Fruit fly (Drosophila melanogaster) S2 (cell line): ENCODE data around the gene CG46314.

Experiments
- CG8478 ChIP-seq: fragments of >200 bp; optimal IDR thresholded peaks from 2 replicates; lab custom pipeline; 2018
- CTCF ChIP-seq, 2 experiments: fragments of >200 bp; optimal IDR thresholded peaks; 2 replicates each; lab custom pipeline; 2018

CG46314 gene

dm6 chr2L:21311200-21311689, 2.9 kb upstream of the CG46314 start:
- no peak for TF ChIP-seq CTCF (optimal IDR thresholded peaks at IDR 0.05; lab: Kevin White, UChicago)

DNA sequence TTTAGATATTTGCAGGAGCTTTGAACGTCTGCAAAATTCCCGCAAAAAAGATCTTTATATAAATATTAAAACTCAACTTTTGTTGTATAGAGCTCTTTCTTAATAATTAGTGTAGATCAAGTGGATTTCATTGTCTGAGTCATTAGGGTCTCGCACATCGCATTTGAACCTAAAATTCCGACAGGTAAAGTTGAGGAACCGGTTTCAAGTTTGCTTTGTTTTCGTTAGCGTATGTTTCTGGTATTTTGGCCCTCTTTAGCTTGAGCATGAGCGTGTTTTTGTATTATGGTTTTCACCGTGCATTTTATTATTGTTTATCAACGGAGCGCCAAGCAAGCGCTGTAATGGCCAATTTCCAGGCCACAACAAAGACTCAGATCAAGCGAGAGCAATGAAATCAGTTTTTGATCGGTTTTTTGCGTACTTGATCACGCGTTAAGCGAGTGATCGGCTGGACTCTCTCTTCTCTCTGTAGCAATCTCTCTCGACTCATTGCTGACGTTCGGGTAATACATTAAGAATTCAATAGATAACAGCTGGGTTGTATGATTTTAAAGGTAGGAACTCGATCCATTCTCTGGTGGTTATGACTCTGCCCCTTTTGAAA, 1.2 kb upstream of the CG46314 start:
- TF ChIP-seq CG8478 (lab: Kevin White, UChicago), result no peak
- TF ChIP-seq CTCF (optimal IDR thresholded peaks at IDR 0.05; lab: Kevin White, UChicago), result no peak

DNA sequence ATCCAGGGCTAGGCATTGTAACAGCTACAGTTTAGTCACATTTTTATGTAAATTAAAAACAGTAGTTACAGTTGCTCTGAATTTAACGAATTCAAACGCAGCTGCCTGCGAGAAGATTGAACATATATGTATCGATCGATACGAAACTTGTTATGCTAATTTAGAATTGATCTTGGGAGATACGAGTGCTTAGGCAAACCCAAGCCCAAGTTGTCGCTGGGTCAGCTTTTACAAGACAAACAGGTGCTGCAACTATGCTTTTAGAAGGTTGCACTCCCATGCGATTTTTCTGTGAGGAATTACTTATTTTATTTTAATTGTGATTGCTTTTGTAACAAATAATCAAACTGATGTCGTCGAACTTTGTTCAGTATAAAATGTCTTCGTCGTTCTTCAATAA, 2.6 kb downstream of the CG46314 start:
- no peak for TF ChIP-seq CG8478 (lab: Kevin White, UChicago)
- no peak for TF ChIP-seq CTCF (optimal IDR thresholded peaks at IDR 0.05; lab: Kevin White, UChicago)

- no peak for TF ChIP-seq CTCF (optimal IDR thresholded peaks at IDR 0.05; lab: Kevin White, UChicago)
- TF ChIP-seq CG8478 (lab: Kevin White, UChicago), result no peak
Measured at dm6 chr2L:21322161-21322560, 8.0 kb downstream of the CG46314 start.

DNA sequence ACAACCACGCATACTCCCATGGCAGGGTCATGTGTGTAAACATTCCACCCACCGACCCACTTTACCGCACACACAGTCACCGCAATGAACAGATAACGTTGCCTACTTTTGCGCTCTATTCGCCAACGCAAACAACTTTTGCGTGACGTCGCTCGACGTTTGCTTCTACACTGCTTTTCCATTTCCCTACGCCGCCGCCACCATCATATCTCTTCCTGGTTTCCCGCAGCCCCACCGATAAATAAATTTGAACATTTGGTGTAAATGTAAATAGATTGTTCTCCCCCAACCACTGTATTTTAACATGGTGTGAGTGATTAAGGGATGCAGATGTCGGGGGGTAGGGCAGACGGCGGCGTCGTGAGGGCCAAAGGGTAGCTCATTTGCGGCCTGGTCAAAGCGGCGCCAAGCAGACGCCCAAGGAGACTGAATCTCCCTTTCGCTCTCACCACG, 10.3 kb downstream of the CG46314 start:
- no peak for TF ChIP-seq CG8478 (lab: Kevin White, UChicago)
- no peak for TF ChIP-seq CTCF (optimal IDR thresholded peaks at IDR 0.05; lab: Kevin White, UChicago)

- no peak for TF ChIP-seq CTCF (optimal IDR thresholded peaks at IDR 0.05; lab: Kevin White, UChicago)
- no peak for TF ChIP-seq CG8478 (lab: Kevin White, UChicago)
Measured at dm6 chr2L:21329353-21329752, 15.2 kb downstream of the CG46314 start.

dm6 chr2L:21330823-21331222, 16.7 kb downstream of the CG46314 start:
- no peak for TF ChIP-seq CG8478 (lab: Kevin White, UChicago)
- no peak for TF ChIP-seq CTCF (optimal IDR thresholded peaks at IDR 0.05; lab: Kevin White, UChicago)

dm6 chr2L:21331502-21331901, 17.3 kb downstream of the CG46314 start, which contains the start of gene dimm:
Gene dimm (plus strand): TSS chr2L:21331756.
- TF ChIP-seq CTCF (optimal IDR thresholded peaks at IDR 0.05; lab: Kevin White, UChicago) (no peak), CG8478 (lab: Kevin White, UChicago) (no peak)

DNA sequence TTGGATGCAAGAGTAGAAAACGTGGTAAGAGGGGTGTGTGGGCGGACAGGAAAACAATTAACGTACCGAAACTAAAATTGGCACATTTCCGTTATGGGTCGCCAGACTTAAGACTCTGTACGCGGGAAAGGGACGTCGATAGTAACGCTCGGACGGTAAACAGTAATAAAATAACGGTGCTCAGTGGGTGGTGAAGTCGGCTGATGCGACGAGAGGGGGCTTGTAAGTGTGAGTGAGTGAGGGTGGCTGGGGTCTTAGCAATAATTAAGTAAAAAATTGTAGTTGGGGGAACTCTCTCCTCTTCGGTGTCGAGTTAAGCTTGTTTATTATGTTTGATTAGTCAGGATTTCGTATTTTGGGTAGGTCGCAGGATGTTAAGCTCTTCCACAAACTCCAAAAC, 27.5 kb downstream of the CG46314 start:
- no peak for TF ChIP-seq CG8478 (lab: Kevin White, UChicago)
- TF ChIP-seq CTCF (optimal IDR thresholded peaks at IDR 0.05; lab: Kevin White, UChicago), result no peak

dm6 chr2L:21344203-21344753, 30.1 kb downstream of the CG46314 start, which contains the start of gene Tsp39D:
Gene Tsp39D (plus strand): TSS chr2L:21344607.
- TF ChIP-seq CTCF (optimal IDR thresholded peaks at IDR 0.05; lab: Kevin White, UChicago) (peak; percentile 37 to 48), CG8478 (lab: Kevin White, UChicago) (no peak)

DNA sequence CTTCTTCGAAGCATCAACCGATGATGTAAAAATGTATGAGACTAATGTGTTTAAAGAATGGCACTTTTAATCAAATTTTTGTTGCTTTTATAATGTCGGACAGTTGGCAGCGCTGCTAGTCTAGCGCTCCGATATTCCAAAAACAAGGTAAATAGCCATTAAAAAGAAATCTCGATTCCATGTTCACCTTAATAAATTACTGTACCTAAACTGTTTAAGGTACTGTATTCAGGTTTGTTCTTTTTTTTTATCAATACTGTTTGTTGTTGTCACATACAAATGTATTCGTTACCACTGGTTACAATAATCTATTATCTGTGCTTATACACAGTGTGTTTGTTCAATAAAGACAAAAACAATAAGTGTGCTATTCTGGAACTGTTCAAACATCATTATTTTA, 46.8 kb downstream of the CG46314 start, which contains the start of gene dtr:
Gene dtr (plus strand): TSS at position 301 of the 400 bp plus-strand sequence.
- TF ChIP-seq CG8478 (lab: Kevin White, UChicago), result no peak
- no peak for TF ChIP-seq CTCF (optimal IDR thresholded peaks at IDR 0.05; lab: Kevin White, UChicago)

DNA sequence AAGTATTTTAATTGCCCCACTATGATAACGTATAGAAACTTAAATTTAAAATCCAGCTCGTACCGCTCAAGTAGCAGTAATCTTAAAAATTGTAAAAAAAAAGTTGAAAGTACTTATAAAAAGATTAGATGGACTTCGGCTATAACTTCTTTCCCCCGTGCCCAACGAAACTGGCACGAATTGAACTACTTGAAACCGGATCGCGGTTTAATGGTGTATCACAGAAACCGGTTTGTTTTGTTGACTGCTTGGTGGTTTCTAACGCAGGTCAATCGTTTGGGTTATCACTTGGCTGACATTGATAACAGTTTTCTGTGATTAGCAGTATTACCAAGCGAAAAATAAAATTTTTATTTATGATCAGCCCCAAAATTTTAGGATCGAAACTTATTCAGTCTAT, 53.1 kb downstream of the CG46314 start:
- no peak for TF ChIP-seq CTCF (optimal IDR thresholded peaks at IDR 0.05; lab: Kevin White, UChicago)
- no peak for TF ChIP-seq CG8478 (lab: Kevin White, UChicago)
